Fruit fly (Drosophila melanogaster): ENCODE results near the gene Polr2D.

Polr2D gene

dm6 chr3R:18294488-18294887, 39.2 kb upstream of the Polr2D start (continued):
- TF ChIP-seq CG34406 (GFP tag; optimal IDR thresholded peaks at IDR 0.05) (no peak), salr (GFP tag; optimal IDR thresholded peaks at IDR 0.05) (no peak), ss (GFP tag; optimal IDR thresholded peaks at IDR 0.05) (peak in 1 of 2 experiments; percentile 49), Smox (GFP tag; optimal IDR thresholded peaks at IDR 0.05) (no peak), Blimp-1 (GFP tag; optimal IDR thresholded peaks at IDR 0.05) (peak; percentile 46), cyc (GFP tag; optimal IDR thresholded peaks at IDR 0.05) (no peak), Eip75B (GFP tag; optimal IDR thresholded peaks at IDR 0.05) (no peak), Ets96B (tag; optimal IDR thresholded peaks at IDR 0.05) (no peak), net (GFP tag; optimal IDR thresholded peaks at IDR 0.05) (no peak), svp (GFP tag) (peak; percentile 34), Hr39 (GFP tag; optimal IDR thresholded peaks at IDR 0.05) (no peak), CG8119 (GFP tag; IDR thresholded peaks at IDR 0.05) (no peak), pdm3 (GFP tag; optimal IDR thresholded peaks at IDR 0.05) (no peak), CG3919 (GFP tag; optimal IDR thresholded peaks at IDR 0.05) (no peak), Sox102F (GFP tag; optimal IDR thresholded peaks at IDR 0.05) (peak; percentile 9), CG10631 (GFP tag; optimal IDR thresholded peaks at IDR 0.05) (no peak), CG6163 (GFP tag; IDR thresholded peaks at IDR 0.05) (0 out of 3 replicates have a peak, but pooled peaks have one; percentile 10), eg (GFP tag; IDR thresholded peaks at IDR 0.05) (no peak), CG6808 (GFP tag; optimal IDR thresholded peaks at IDR 0.05) (peak; percentile 23)

dm6 chr3R:18292371-18292770, 37.1 kb upstream of the Polr2D start:
- peak; percentile 32 for TF ChIP-seq Eip78C (GFP tag)
- TF ChIP-seq CG6276 (GFP tag; optimal IDR thresholded peaks at IDR 0.05): no peak
- TF ChIP-seq CG11762 (GFP tag; optimal IDR thresholded peaks at IDR 0.05; ENCODE audit: insufficient read depth): no peak
- TF ChIP-seq vri (GFP tag; optimal IDR thresholded peaks at IDR 0.05): peak; percentile 66
- no peak for TF ChIP-seq CG6163 (GFP tag; IDR thresholded peaks at IDR 0.05)
- TF ChIP-seq Eip75B (GFP tag; optimal IDR thresholded peaks at IDR 0.05): no peak
- TF ChIP-seq svp (GFP tag): peak; percentile 73
- TF ChIP-seq CG31627 (GFP tag; optimal IDR thresholded peaks at IDR 0.05): no peak
- no peak for TF ChIP-seq CG3032 (tag; optimal IDR thresholded peaks at IDR 0.05)
- TF ChIP-seq Hr39 (GFP tag; optimal IDR thresholded peaks at IDR 0.05): no peak

dm6 chr3R:18291831-18292230, 36.5 kb upstream of the Polr2D start:
- TF ChIP-seq vri (GFP tag; optimal IDR thresholded peaks at IDR 0.05) (no peak), svp (GFP tag) (peak; percentile 69)

dm6 chr3R:18288677-18289076, 33.4 kb upstream of the Polr2D start, which contains the start of gene CG7131:
TSS of gene CG7131 (minus strand) at chr3R:18288777.
- TF ChIP-seq esn (GFP tag; optimal IDR thresholded peaks at IDR 0.05) (no peak), svp (GFP tag) (no peak)

- TF ChIP-seq svp (GFP tag) (peak; percentile 35), vri (GFP tag; optimal IDR thresholded peaks at IDR 0.05) (no peak)
These were observed 28.2 kb upstream of the Polr2D start, which contains the start of the genes CG14312 and CG8064 for dm6 chr3R:18283441-18283840. TSS of gene CG14312 (minus strand) at chr3R:18283528. TSS of gene CG8064 (plus strand) at chr3R:18283660.

dm6 chr3R:18280866-18281473, 25.7 kb upstream of the Polr2D start:
- TF ChIP-seq Eip93F (GFP tag; optimal IDR thresholded peaks at IDR 0.05) (peak; percentile 2), spab (GFP tag; optimal IDR thresholded peaks at IDR 0.05) (no peak), vri (GFP tag; optimal IDR thresholded peaks at IDR 0.05) (peak; percentile 17), ss (GFP tag; optimal IDR thresholded peaks at IDR 0.05) (no peak), Sox102F (GFP tag; optimal IDR thresholded peaks at IDR 0.05) (no peak), Sox14 (GFP tag; optimal IDR thresholded peaks at IDR 0.05) (no peak), cyc (GFP tag; optimal IDR thresholded peaks at IDR 0.05) (no peak)
